Fruit fly (Drosophila melanogaster) whole organism, wandering third instar larva: ENCODE measurements around the gene Nepl18.

Experiments used
- GATAd ChIP-seq: sonication (Bioruptor generic); optimal IDR thresholded peaks from 2 replicates; lab custom pipeline; 2016; ENCODE audit warnings: missing biosample characterization, missing genetic modification characterization
- Hnf4 ChIP-seq: fragments of 200-800 bp; sonication (Bioruptor generic); optimal IDR thresholded peaks from 2 replicates; lab custom pipeline; 2016; ENCODE audit warnings: missing biosample characterization, mild to moderate bottlenecking, missing genetic modification characterization
- Mio ChIP-seq: sonication (Bioruptor generic); optimal IDR thresholded peaks from 2 replicates; lab custom pipeline; 2016; ENCODE audit warnings: missing biosample characterization, missing genetic modification characterization
- OdsH ChIP-seq: fragments of 200-800 bp; sonication (Bioruptor generic); optimal IDR thresholded peaks from 2 replicates; lab custom pipeline; 2016; ENCODE audit warnings: missing biosample characterization, mild to moderate bottlenecking, missing genetic modification characterization
- Sp1 ChIP-seq: fragments of 200-800 bp; sonication (Bioruptor generic); optimal IDR thresholded peaks from 3 replicates; lab custom pipeline; 2019; ENCODE audit warnings: missing biosample characterization, mild to moderate bottlenecking, missing genetic modification characterization, moderate library complexity
- Vsx2 ChIP-seq: fragments of 200-300, 225-300 bp; sonication (Bioruptor generic); optimal IDR thresholded peaks from 2 replicates; lab custom pipeline; 2018; ENCODE audit warnings: missing biosample characterization, missing genetic modification characterization; ENCODE audit not compliant: partially characterized antibody
- br ChIP-seq: fragments of 200-800 bp; sonication (Bioruptor generic); optimal IDR thresholded peaks from 2 replicates; lab custom pipeline; 2016; ENCODE audit warnings: missing biosample characterization, missing genetic modification characterization
- brk ChIP-seq: fragments of 200-800 bp; sonication (Bioruptor generic); optimal IDR thresholded peaks from 2 replicates; lab custom pipeline; 2016; ENCODE audit warnings: missing biosample characterization, mild to moderate bottlenecking, missing genetic modification characterization
- dmrt93B ChIP-seq: fragments of 200-800 bp; sonication (Bioruptor generic); optimal IDR thresholded peaks from 2 replicates; lab custom pipeline; 2018; ENCODE audit warnings: missing biosample characterization, mild to moderate bottlenecking, missing genetic modification characterization
- fru ChIP-seq: fragments of 200-800 bp; sonication (Bioruptor generic); optimal IDR thresholded peaks from 3 replicates; lab custom pipeline; 2016; ENCODE audit warnings: missing biosample characterization, mild to moderate bottlenecking, missing genetic modification characterization
- pan ChIP-seq: fragments of >200 bp; optimal IDR thresholded peaks from 2 replicates; lab custom pipeline; 2017
- psq ChIP-seq: fragments of 200-800 bp; sonication (Bioruptor generic); optimal IDR thresholded peaks from 3 replicates; lab custom pipeline; 2017; ENCODE audit warnings: missing biosample characterization, mild to moderate bottlenecking, missing genetic modification characterization, moderate library complexity
- sage ChIP-seq: fragments of 200-800 bp; sonication (Bioruptor generic); optimal IDR thresholded peaks from 2 replicates; lab custom pipeline; 2016; ENCODE audit warnings: missing biosample characterization, mild to moderate bottlenecking, missing genetic modification characterization
- usp ChIP-seq: fragments of >200 bp; optimal IDR thresholded peaks from 2 replicates; lab custom pipeline; 2017; ENCODE audit warnings: missing biosample characterization, missing genetic modification characterization

DNA sequence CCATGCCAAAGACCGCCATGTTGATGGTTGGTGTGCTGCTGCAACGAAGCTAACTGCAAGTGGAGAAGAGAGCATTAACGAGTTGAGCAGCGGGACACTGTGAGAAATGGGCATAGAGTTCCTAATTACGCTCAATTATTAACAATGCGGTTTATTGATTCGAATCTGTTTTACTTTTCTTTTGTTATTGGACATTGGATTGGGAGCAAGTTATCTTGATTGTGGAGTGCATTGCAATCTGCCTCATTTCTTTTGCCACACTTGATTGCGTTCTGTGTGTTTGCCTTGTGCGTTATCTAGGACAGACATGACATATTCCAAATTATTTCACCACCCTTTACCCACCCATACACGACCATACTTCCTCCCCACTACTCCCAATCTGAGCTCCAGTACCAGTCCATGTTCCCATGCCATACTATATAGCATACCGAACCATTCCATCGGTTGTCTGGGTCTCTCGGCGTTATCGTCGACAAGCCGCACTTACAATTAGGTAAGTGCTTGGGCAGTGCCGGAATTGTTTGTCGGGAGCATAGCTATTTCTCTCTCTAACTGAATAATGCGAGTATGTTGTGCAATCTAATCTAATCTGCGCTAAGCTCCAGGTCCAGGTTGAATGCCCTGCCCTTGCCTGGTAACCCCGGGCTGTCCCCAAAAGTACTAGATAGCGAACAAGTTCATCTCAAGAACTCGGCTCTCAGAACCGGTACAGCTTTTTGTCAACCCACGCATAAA is 18.0 kb upstream of the Nepl18 start:
- TF ChIP-seq fru (GFP tag; lab: Kevin White, UChicago) (peak; percentile 25), Vsx2 (GFP tag; lab: Kevin White, UChicago) (no peak), usp (no peak), brk (GFP tag; lab: Kevin White, UChicago) (no peak), Sp1 (no peak), br (GFP tag; lab: Kevin White, UChicago) (peak; percentile 10), sage (GFP tag; lab: Kevin White, UChicago) (no peak), dmrt93B (no peak), Mio (GFP tag; lab: Kevin White, UChicago) (no peak), pan (no peak), psq (GFP tag; lab: Kevin White, UChicago) (no peak), OdsH (no peak), Hnf4 (peak; percentile 4), GATAd (no peak)
